Worm (Caenorhabditis elegans) whole organism, young adult: ENCODE data around the gene col-3.

ENCODE experiments used
- F23B12.7 ChIP-seq: sonication (generic microtip); optimal IDR thresholded peaks from 2 replicates; lab custom pipeline; 2017; ENCODE audit warnings: missing genetic modification characterization, mild to moderate bottlenecking, missing compliant biosample characterization, antibody characterized with exemption, moderate library complexity; ENCODE audit not compliant: insufficient read depth
- F37B4.10 ChIP-seq: fragments of 200-800 bp; sonication (Bioruptor generic); IDR thresholded peaks from 2 replicates; pipeline ENCODE4 v1.3.6; 2022; ENCODE audit warnings: missing genetic modification characterization, missing compliant biosample characterization
- T07F8.4 ChIP-seq: sonication (generic microtip); optimal IDR thresholded peaks from 2 replicates; lab custom pipeline; 2016; ENCODE audit warnings: mild to moderate bottlenecking, missing genetic modification characterization, moderate library complexity, missing compliant biosample characterization
- ama-1 ChIP-seq, 3 experiments: fragments of 150-350 bp in 1 of 3; sonication (generic microtip) in 2 of 3; optimal IDR thresholded peaks; 2 replicates each; lab custom pipeline; 2014 to 2018; ENCODE audit warnings: missing biosample characterization in 2 of 3, missing genetic modification characterization in 2 of 3, missing genetic modification reagents in 2 of 3
- aptf-2 ChIP-seq: fragments of 200-800 bp; sonication (Bioruptor generic); conservative IDR thresholded peaks from 2 replicates; pipeline ENCODE4 v1.3.6; 2022; ENCODE audit warnings: missing genetic modification reagents, missing genetic modification characterization, missing compliant biosample characterization
- bed-1 ChIP-seq: fragments of 200-800 bp; sonication (Bioruptor generic); IDR thresholded peaks from 2 replicates; pipeline ENCODE4 v1.3.6; 2022; ENCODE audit warnings: missing genetic modification reagents, missing genetic modification characterization, missing compliant biosample characterization
- ccch-3 ChIP-seq: fragments of 200-800 bp; sonication (Bioruptor generic); optimal IDR thresholded peaks from 2 replicates; lab custom pipeline; 2018; ENCODE audit warnings: mild to moderate bottlenecking, missing genetic modification characterization, missing compliant biosample characterization
- ceh-91 ChIP-seq: fragments of 200-800 bp; sonication (Bioruptor generic); IDR thresholded peaks from 2 replicates; pipeline ENCODE4 v1.3.6; 2022; ENCODE audit warnings: missing genetic modification reagents, missing genetic modification characterization, missing compliant biosample characterization
- nfya-2 ChIP-seq: fragments of 200-800 bp; sonication (Bioruptor generic); IDR thresholded peaks from 2 replicates; pipeline ENCODE4 v1.3.6; 2022; ENCODE audit warnings: missing genetic modification reagents, missing genetic modification characterization, missing compliant biosample characterization
- pha-4 ChIP-seq: fragments of 150-350 bp; sonication (generic microtip); optimal IDR thresholded peaks from 2 replicates; lab custom pipeline; 2014; ENCODE audit warnings: missing biosample characterization, missing genetic modification reagents, missing genetic modification characterization
- snpc-4 ChIP-seq, 5 experiments: fragments of 150-350 bp in 1 of 5; sonication (generic microtip) in 4 of 5; optimal IDR thresholded peaks; 2 replicates each; lab custom pipeline; 2014 to 2018; ENCODE audit warnings: missing genetic modification characterization in 5 of 5, missing biosample characterization in 3 of 5, antibody characterized with exemption in 2 of 5, mild to moderate bottlenecking in 2 of 5, missing compliant biosample characterization in 2 of 5, missing genotype in 2 of 5, moderate library complexity in 2 of 5, missing genetic modification reagents in 1 of 5
- unc-130 ChIP-seq: sonication (generic microtip); optimal IDR thresholded peaks from 2 replicates; lab custom pipeline; 2016; ENCODE audit warnings: missing genetic modification reagents, missing genetic modification characterization, missing compliant biosample characterization
- unc-62 ChIP-seq: fragments of 150-350 bp; optimal IDR thresholded peaks from 2 replicates; lab custom pipeline; 2014; ENCODE audit warnings: missing biosample characterization, missing genetic modification reagents, missing genetic modification characterization

DNA sequence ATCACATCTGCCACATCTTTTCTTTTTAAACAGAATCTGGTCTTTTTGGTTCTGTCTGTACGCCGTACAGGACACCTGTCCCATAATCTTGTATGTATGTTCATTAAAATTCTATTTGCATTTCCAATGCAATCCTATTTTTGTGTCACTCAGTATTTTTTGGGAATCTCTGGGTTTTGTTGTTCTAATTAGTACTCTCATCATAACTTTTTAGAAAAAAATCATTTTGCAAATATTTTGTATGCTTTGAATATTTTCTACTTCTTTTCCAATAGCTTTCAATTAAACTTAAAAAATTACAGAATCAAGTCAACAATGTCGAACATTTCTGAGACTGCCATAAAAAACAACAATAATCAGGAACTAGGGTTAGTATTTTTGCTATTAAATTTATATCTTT, 4.5 kb upstream of the col-3 start, which contains the start of gene T28C6.3:
- TF ChIP-seq F37B4.10 (GFP tag; lab: Robert Waterston, UW): no peak
- TF ChIP-seq ama-1 (optimal IDR thresholded peaks at IDR 0.05; lab: Kevin White, UChicago): no peak
- no peak for TF ChIP-seq ama-1 (GFP tag; optimal IDR thresholded peaks at IDR 0.05; lab: Kevin White, UChicago)
- TF ChIP-seq bed-1 (GFP tag; lab: Robert Waterston, UW): no peak
- TF ChIP-seq nfya-2: no peak
- TF ChIP-seq ccch-3 (GFP tag; lab: Kevin White, UChicago): no peak
- TF ChIP-seq pha-4 (tag; lab: Kevin White, UChicago): no peak
- no peak for TF ChIP-seq T07F8.4 (tag; lab: Kevin White, UChicago)
- no peak for TF ChIP-seq unc-62
- no peak for TF ChIP-seq unc-130 (GFP tag; lab: Kevin White, UChicago)
- no peak for TF ChIP-seq snpc-4 (GFP tag; optimal IDR thresholded peaks at IDR 0.05; lab: Kevin White, UChicago)
- TF ChIP-seq snpc-4 (tag; optimal IDR thresholded peaks at IDR 0.05; lab: Kevin White, UChicago): no peak
- no peak for TF ChIP-seq ceh-91
- no peak for TF ChIP-seq aptf-2 (GFP tag; lab: Robert Waterston, UW)
- TF ChIP-seq F23B12.7 (tag; lab: Kevin White, UChicago): no peak
